Fruit fly (Drosophila melanogaster) whole organism, wandering third instar larva: ENCODE data around the gene MTF-1.

Source experiments
- Abd-B ChIP-seq: fragments of >200 bp; optimal IDR thresholded peaks from 2 replicates; lab custom pipeline; 2017; ENCODE audit warnings: missing biosample characterization, missing genetic modification characterization
- CG32264 ChIP-seq: fragments of 200-800 bp; sonication (Bioruptor generic); optimal IDR thresholded peaks from 2 replicates; lab custom pipeline; 2016; ENCODE audit warnings: missing biosample characterization, missing genetic modification characterization
- CG9705 ChIP-seq: fragments of 200-800 bp; sonication (Bioruptor generic); optimal IDR thresholded peaks from 2 replicates; lab custom pipeline; 2018; ENCODE audit warnings: missing biosample characterization, mild to moderate bottlenecking, missing genetic modification characterization
- CrebA ChIP-seq: fragments of 200-800 bp; sonication (Bioruptor generic); optimal IDR thresholded peaks from 2 replicates; lab custom pipeline; 2016; ENCODE audit warnings: missing biosample characterization, mild to moderate bottlenecking, missing genetic modification characterization, borderline replicate concordance
- Dfd ChIP-seq: fragments of >200 bp; optimal IDR thresholded peaks from 2 replicates; lab custom pipeline; 2017; ENCODE audit warnings: missing biosample characterization, missing genetic modification characterization
- Dif ChIP-seq: fragments of 200-275, 200-300 bp; sonication (Bioruptor generic); optimal IDR thresholded peaks from 2 replicates; lab custom pipeline; 2018; ENCODE audit warnings: missing biosample characterization, missing genetic modification characterization; ENCODE audit not compliant: partially characterized antibody
- GATAd ChIP-seq: sonication (Bioruptor generic); optimal IDR thresholded peaks from 2 replicates; lab custom pipeline; 2016; ENCODE audit warnings: missing biosample characterization, missing genetic modification characterization
- HLH106 ChIP-seq: fragments of 200-800 bp; optimal IDR thresholded peaks from 3 replicates; lab custom pipeline; 2019; ENCODE audit warnings: missing biosample characterization, mild to moderate bottlenecking, missing genetic modification characterization, moderate library complexity
- Hnf4 ChIP-seq: fragments of 200-800 bp; sonication (Bioruptor generic); optimal IDR thresholded peaks from 2 replicates; lab custom pipeline; 2016; ENCODE audit warnings: missing biosample characterization, mild to moderate bottlenecking, missing genetic modification characterization
- Hr78 ChIP-seq: fragments of >200 bp; optimal IDR thresholded peaks from 2 replicates; lab custom pipeline; 2017; ENCODE audit warnings: missing biosample characterization, missing genetic modification characterization
- Hr83 ChIP-seq: fragments of 200-300 bp; sonication (Bioruptor generic); optimal IDR thresholded peaks from 2 replicates; lab custom pipeline; 2016; ENCODE audit warnings: missing biosample characterization, mild to moderate bottlenecking, missing genetic modification characterization, moderate library complexity; ENCODE audit not compliant: poor library complexity, severe bottlenecking
- Jra ChIP-seq: sonication (Bioruptor generic); optimal IDR thresholded peaks from 2 replicates; lab custom pipeline; 2016; ENCODE audit warnings: missing biosample characterization, missing genetic modification characterization
- Mio ChIP-seq: sonication (Bioruptor generic); optimal IDR thresholded peaks from 2 replicates; lab custom pipeline; 2016; ENCODE audit warnings: missing biosample characterization, missing genetic modification characterization
- Myc ChIP-seq: fragments of >200 bp; optimal IDR thresholded peaks from 2 replicates; lab custom pipeline; 2017
- N ChIP-seq: fragments of >200 bp; optimal IDR thresholded peaks from 2 replicates; lab custom pipeline; 2018; ENCODE audit warnings: missing biosample characterization, missing external identifiers, missing genetic modification characterization
- OdsH ChIP-seq: fragments of 200-800 bp; sonication (Bioruptor generic); optimal IDR thresholded peaks from 2 replicates; lab custom pipeline; 2016; ENCODE audit warnings: missing biosample characterization, mild to moderate bottlenecking, missing genetic modification characterization
- Rel ChIP-seq, 2 experiments: fragments of 200-800 bp; sonication (Bioruptor generic) in 1 of 2; optimal IDR thresholded peaks; 2 replicates in 1 of 2; 3 replicates in 1 of 2; lab custom pipeline; 2016 to 2019; ENCODE audit warnings: mild to moderate bottlenecking in 2 of 2, missing biosample characterization in 2 of 2, missing genetic modification characterization in 2 of 2, moderate library complexity in 1 of 2
- Sp1 ChIP-seq: fragments of 200-800 bp; sonication (Bioruptor generic); optimal IDR thresholded peaks from 3 replicates; lab custom pipeline; 2019; ENCODE audit warnings: missing biosample characterization, mild to moderate bottlenecking, missing genetic modification characterization, moderate library complexity
- Vsx2 ChIP-seq: fragments of 200-300, 225-300 bp; sonication (Bioruptor generic); optimal IDR thresholded peaks from 2 replicates; lab custom pipeline; 2018; ENCODE audit warnings: missing biosample characterization, missing genetic modification characterization; ENCODE audit not compliant: partially characterized antibody
- br ChIP-seq: fragments of 200-800 bp; sonication (Bioruptor generic); optimal IDR thresholded peaks from 2 replicates; lab custom pipeline; 2016; ENCODE audit warnings: missing biosample characterization, missing genetic modification characterization
- brk ChIP-seq: fragments of 200-800 bp; sonication (Bioruptor generic); optimal IDR thresholded peaks from 2 replicates; lab custom pipeline; 2016; ENCODE audit warnings: missing biosample characterization, mild to moderate bottlenecking, missing genetic modification characterization
- dl ChIP-seq, 2 experiments: fragments of 175-275, 200-275 bp in 1 of 2; fragments of 200-275 bp in 1 of 2; sonication (Bioruptor generic); optimal IDR thresholded peaks; lab custom pipeline; 2018; ENCODE audit warnings: mild to moderate bottlenecking in 2 of 2, missing biosample characterization in 2 of 2, missing genetic modification characterization in 2 of 2, moderate library complexity in 2 of 2; ENCODE audit not compliant: partially characterized antibody in 2 of 2, insufficient read depth in 1 of 2
- dmrt93B ChIP-seq: fragments of 200-800 bp; sonication (Bioruptor generic); optimal IDR thresholded peaks from 2 replicates; lab custom pipeline; 2018; ENCODE audit warnings: missing biosample characterization, mild to moderate bottlenecking, missing genetic modification characterization
- dsf ChIP-seq: sonication (Bioruptor generic); optimal IDR thresholded peaks from 2 replicates; lab custom pipeline; 2016; ENCODE audit warnings: missing biosample characterization, missing genetic modification characterization, borderline replicate concordance
- ey ChIP-seq: fragments of 200-800 bp; sonication (Bioruptor generic); optimal IDR thresholded peaks from 2 replicates; lab custom pipeline; 2016; ENCODE audit warnings: missing biosample characterization, missing genetic modification characterization
- foxo ChIP-seq, 2 experiments: fragments of 200-800 bp; sonication (Bioruptor generic); optimal IDR thresholded peaks; 2 replicates in 1 of 2; 3 replicates in 1 of 2; lab custom pipeline; 2016 to 2017; ENCODE audit warnings: missing biosample characterization in 2 of 2, missing genetic modification characterization in 2 of 2
- fru ChIP-seq: fragments of 200-800 bp; sonication (Bioruptor generic); optimal IDR thresholded peaks from 3 replicates; lab custom pipeline; 2016; ENCODE audit warnings: missing biosample characterization, mild to moderate bottlenecking, missing genetic modification characterization
- h ChIP-seq: fragments of 200-800 bp; sonication (Bioruptor generic); optimal IDR thresholded peaks from 3 replicates; lab custom pipeline; 2016; ENCODE audit warnings: missing biosample characterization, mild to moderate bottlenecking, missing genetic modification characterization
- jim ChIP-seq: fragments of 175-275, 200-325 bp; sonication (Bioruptor generic); optimal IDR thresholded peaks from 2 replicates; lab custom pipeline; 2016; ENCODE audit warnings: missing biosample characterization, mild to moderate bottlenecking, missing genetic modification characterization
- lola ChIP-seq: fragments of >200 bp; optimal IDR thresholded peaks from 2 replicates; lab custom pipeline; 2017; ENCODE audit warnings: missing biosample characterization, missing genetic modification characterization
- pan ChIP-seq: fragments of >200 bp; optimal IDR thresholded peaks from 2 replicates; lab custom pipeline; 2017
- psq ChIP-seq: fragments of 200-800 bp; sonication (Bioruptor generic); optimal IDR thresholded peaks from 3 replicates; lab custom pipeline; 2017; ENCODE audit warnings: missing biosample characterization, mild to moderate bottlenecking, missing genetic modification characterization, moderate library complexity
- rgr ChIP-seq: fragments of 200-800 bp; sonication (Bioruptor generic); optimal IDR thresholded peaks from 3 replicates; lab custom pipeline; 2016; ENCODE audit warnings: missing biosample characterization, mild to moderate bottlenecking, missing genetic modification characterization
- sage ChIP-seq: fragments of 200-800 bp; sonication (Bioruptor generic); optimal IDR thresholded peaks from 2 replicates; lab custom pipeline; 2016; ENCODE audit warnings: missing biosample characterization, mild to moderate bottlenecking, missing genetic modification characterization
- sv ChIP-seq: fragments of 200-800 bp; sonication (Bioruptor generic); optimal IDR thresholded peaks from 3 replicates; lab custom pipeline; 2016; ENCODE audit warnings: missing biosample characterization, missing genetic modification characterization
- tai ChIP-seq: sonication (Bioruptor generic); optimal IDR thresholded peaks from 2 replicates; lab custom pipeline; 2016; ENCODE audit warnings: missing biosample characterization, missing genetic modification characterization
- usp ChIP-seq: fragments of >200 bp; optimal IDR thresholded peaks from 2 replicates; lab custom pipeline; 2017; ENCODE audit warnings: missing biosample characterization, missing genetic modification characterization
- woc ChIP-seq: sonication (Bioruptor generic); optimal IDR thresholded peaks from 2 replicates; lab custom pipeline; 2016; ENCODE audit warnings: missing biosample characterization, mild to moderate bottlenecking, missing genetic modification characterization

The MTF-1 gene

dm6 chr3L:9457619-9458092 is 27.5 kb downstream of the MTF-1 start, which contains the start of gene CG3437:
Gene CG3437, minus strand, starts transcription at chr3L:9457669.
- TF ChIP-seq pan (lab: Kevin White, UChicago), result no peak
- no peak for TF ChIP-seq N
- TF ChIP-seq Dif (GFP tag; lab: Kevin White, UChicago), result no peak
- peak; percentile 99 for TF ChIP-seq Hnf4 (GFP tag; lab: Kevin White, UChicago)
- peak; percentile 98 for TF ChIP-seq sv (GFP tag; lab: Kevin White, UChicago)
- peak; percentile 98 for TF ChIP-seq GATAd (GFP tag; lab: Kevin White, UChicago)
- peak; percentile 99 for TF ChIP-seq fru
- TF ChIP-seq jim, result peak; percentile 91
- TF ChIP-seq usp (GFP tag; lab: Kevin White, UChicago), result no peak
- peak; percentile 92 for TF ChIP-seq Dfd
- peak; percentile 99 for TF ChIP-seq br (GFP tag; lab: Kevin White, UChicago)
- no peak for TF ChIP-seq Vsx2 (GFP tag; lab: Kevin White, UChicago)
- TF ChIP-seq Myc (lab: Kevin White, UChicago), result no peak
- no peak for TF ChIP-seq tai (GFP tag; lab: Kevin White, UChicago)
- no peak for TF ChIP-seq lola
- TF ChIP-seq CrebA (GFP tag; lab: Kevin White, UChicago), result no peak
- TF ChIP-seq Mio (GFP tag; lab: Kevin White, UChicago), result peak; percentile 97
- TF ChIP-seq sage (GFP tag; lab: Kevin White, UChicago), result peak; percentile 98
- TF ChIP-seq psq (GFP tag; lab: Kevin White, UChicago), result peak; percentile 97
- TF ChIP-seq OdsH, result peak; percentile 99
- TF ChIP-seq HLH106 (tag; lab: Kevin White, UChicago), result peak; percentile 99
- peak; percentile 99 for TF ChIP-seq woc (GFP tag; lab: Kevin White, UChicago)
- TF ChIP-seq ey (GFP tag; lab: Kevin White, UChicago), result peak; percentile 99
- TF ChIP-seq Hr78, result no peak
- TF ChIP-seq CG9705 (GFP tag; lab: Kevin White, UChicago), result peak; percentile 99
- peak; percentile 98 for TF ChIP-seq Jra (GFP tag; lab: Kevin White, UChicago)
- TF ChIP-seq Abd-B (GFP tag; lab: Kevin White, UChicago), result no peak
- TF ChIP-seq CG32264 (GFP tag; lab: Kevin White, UChicago), result peak; percentile 99
- TF ChIP-seq Rel (GFP tag; optimal IDR thresholded peaks at IDR 0.05; lab: Kevin White, UChicago), result peak; percentile 95
- TF ChIP-seq Rel (tag; optimal IDR thresholded peaks at IDR 0.05; lab: Kevin White, UChicago), result peak; percentile 89
- TF ChIP-seq h (GFP tag; lab: Kevin White, UChicago), result peak; percentile 99
- peak; percentile 100 for TF ChIP-seq rgr (GFP tag; lab: Kevin White, UChicago)
- TF ChIP-seq dmrt93B (GFP tag; lab: Kevin White, UChicago), result peak; percentile 99
- TF ChIP-seq Hr83, result peak; percentile 99
- peak; percentile 98 for TF ChIP-seq brk
- TF ChIP-seq dsf (GFP tag; lab: Kevin White, UChicago), result peak; percentile 96
- peak; percentile 99 to 100 for TF ChIP-seq foxo (GFP tag; optimal IDR thresholded peaks at IDR 0.05; lab: Kevin White, UChicago)
- TF ChIP-seq dl (GFP tag; optimal IDR thresholded peaks at IDR 0.05; lab: Kevin White, UChicago; ENCODE audit: insufficient read depth in 1 of 2, partially characterized antibody in 2 of 2), result no peak
- peak; percentile 100 for TF ChIP-seq Sp1 (GFP tag; lab: Kevin White, UChicago)
- TF ChIP-seq, all 38 proteins: peak for 26

dm6 chr3L:9460775-9461491 is 30.8 kb downstream of the MTF-1 start, which contains the start of the genes CG3434 and CG44838:
Gene CG3434, minus strand, starts transcription at chr3L:9460799.
Gene CG44838, plus strand, starts transcription at chr3L:9461050.
- TF ChIP-seq Abd-B (GFP tag; lab: Kevin White, UChicago) (no peak), dmrt93B (GFP tag; lab: Kevin White, UChicago) (peak; percentile 42), fru (peak; percentile 77), br (GFP tag; lab: Kevin White, UChicago) (peak; percentile 77), Myc (lab: Kevin White, UChicago) (peak; percentile 92), woc (GFP tag; lab: Kevin White, UChicago) (peak; percentile 79), Hr83 (peak; percentile 70), HLH106 (tag; lab: Kevin White, UChicago) (peak; percentile 76), brk (peak; percentile 57), sage (GFP tag; lab: Kevin White, UChicago) (peak; percentile 78), Mio (GFP tag; lab: Kevin White, UChicago) (no peak), psq (GFP tag; lab: Kevin White, UChicago) (peak; percentile 85), h (GFP tag; lab: Kevin White, UChicago) (peak; percentile 89), CG9705 (GFP tag; lab: Kevin White, UChicago) (peak; percentile 61), N (no peak), Hnf4 (GFP tag; lab: Kevin White, UChicago) (peak; percentile 76), dl (GFP tag; optimal IDR thresholded peaks at IDR 0.05; lab: Kevin White, UChicago; ENCODE audit: insufficient read depth in 1 of 2, partially characterized antibody in 2 of 2) (no peak), Rel (GFP tag; optimal IDR thresholded peaks at IDR 0.05; lab: Kevin White, UChicago) (peak; percentile 34), Rel (tag; optimal IDR thresholded peaks at IDR 0.05; lab: Kevin White, UChicago) (peak; percentile 96), usp (GFP tag; lab: Kevin White, UChicago) (no peak), rgr (GFP tag; lab: Kevin White, UChicago) (peak; percentile 82), tai (GFP tag; lab: Kevin White, UChicago) (peak; percentile 69), dsf (GFP tag; lab: Kevin White, UChicago) (peak; percentile 70), Vsx2 (GFP tag; lab: Kevin White, UChicago) (no peak), foxo (GFP tag; optimal IDR thresholded peaks at IDR 0.05; lab: Kevin White, UChicago) (peak in 1 of 2 experiments; percentile 82), Sp1 (GFP tag; lab: Kevin White, UChicago) (peak; percentile 73), sv (GFP tag; lab: Kevin White, UChicago) (peak; percentile 84), OdsH (peak; percentile 71), GATAd (GFP tag; lab: Kevin White, UChicago) (no peak), Hr78 (no peak), pan (lab: Kevin White, UChicago) (no peak), ey (GFP tag; lab: Kevin White, UChicago) (peak; percentile 76), Jra (GFP tag; lab: Kevin White, UChicago) (peak; percentile 79)
- TF ChIP-seq, all 38 proteins: peak for 23
